Worm (Caenorhabditis elegans): ENCODE results near the gene Y60A3A.8.

DNA sequence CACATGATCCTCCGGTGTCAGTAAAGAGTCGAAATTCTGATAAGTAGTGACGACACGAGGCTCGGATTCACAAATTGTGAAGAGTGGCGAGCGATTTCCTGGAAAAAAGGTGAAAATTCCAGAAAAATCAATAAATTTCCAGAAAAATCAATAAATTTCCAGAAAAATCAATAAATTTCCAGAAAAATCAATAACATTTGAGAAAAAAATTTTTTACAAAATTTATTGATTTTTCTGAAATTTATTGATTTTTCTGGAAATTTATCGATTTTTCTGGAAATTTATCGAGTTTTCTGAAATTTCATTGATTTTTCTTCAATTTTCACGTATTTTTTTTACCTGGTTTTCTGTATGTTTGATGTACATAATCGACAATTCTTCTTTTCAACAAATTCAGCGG, 43.8 kb upstream of the Y60A3A.8 start:
- no peak for TF ChIP-seq W03F9.2 (tag; optimal IDR thresholded peaks at IDR 0.05)
- no peak for TF ChIP-seq him-1 (tag; optimal IDR thresholded peaks at IDR 0.05)
